Worm (Caenorhabditis elegans): ENCODE data around the gene F44E2.7.

Gene F44E2.7

DNA sequence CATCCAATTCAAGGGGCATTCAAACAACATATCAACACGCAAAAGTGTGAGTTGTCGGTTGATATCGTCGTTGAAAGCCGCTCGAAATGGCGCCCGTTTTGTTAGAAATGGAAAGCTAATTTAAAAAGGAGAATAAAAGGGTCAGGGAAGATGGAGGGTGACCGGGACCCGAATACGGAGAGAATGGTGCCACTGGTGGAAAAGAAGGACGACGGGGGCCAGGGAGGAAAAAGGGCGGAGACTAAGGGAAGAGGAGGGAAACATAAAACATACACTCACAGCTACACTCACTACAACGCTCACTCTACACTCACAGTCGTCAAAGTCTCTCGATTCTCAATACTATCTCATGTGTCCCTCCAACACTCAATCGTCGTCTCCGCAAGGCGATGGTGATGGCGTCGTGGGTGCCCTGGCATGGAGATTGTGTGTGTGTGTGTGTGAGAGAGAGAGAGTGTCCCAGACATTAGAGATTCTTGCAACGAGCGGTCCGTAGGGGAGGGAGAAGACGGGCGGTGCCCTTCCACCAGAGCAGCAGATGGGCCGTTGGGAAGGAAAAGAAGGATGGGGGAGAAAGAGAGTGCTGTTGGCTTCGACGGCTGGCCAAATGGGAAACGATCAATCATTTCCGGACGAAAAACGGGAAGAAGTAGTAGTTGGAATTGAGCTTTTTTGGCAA lies 25.9 kb upstream of the F44E2.7 start (continued):
- TF ChIP-seq snpc-1.2 (GFP tag; IDR thresholded peaks at IDR 0.05) (no peak), nhr-41 (GFP tag; IDR thresholded peaks at IDR 0.05) (no peak), ztf-7 (tag; optimal IDR thresholded peaks at IDR 0.05) (peak; percentile 22), nhr-111 (GFP tag; optimal IDR thresholded peaks at IDR 0.05) (peak; percentile 32), D1046.2 (GFP tag; IDR thresholded peaks at IDR 0.05) (no peak), aha-1 (tag) (peak; percentile 98), dpl-1 (GFP tag; optimal IDR thresholded peaks at IDR 0.05) (peak; percentile 26), daf-19 (GFP tag; conservative IDR thresholded peaks at IDR 0.05) (no peak), ZK546.5 (tag; optimal IDR thresholded peaks at IDR 0.05) (no peak), ceh-32 (tag; optimal IDR thresholded peaks at IDR 0.05; ENCODE audit: poor library complexity) (no peak), duxl-1 (tag; optimal IDR thresholded peaks at IDR 0.05; ENCODE audit: poor library complexity) (no peak), pqm-1 (tag; optimal IDR thresholded peaks at IDR 0.05) (no peak), lir-3 (tag; optimal IDR thresholded peaks at IDR 0.05) (no peak), spr-3 (GFP tag; optimal IDR thresholded peaks at IDR 0.05) (no peak), ces-1 (GFP tag; optimal IDR thresholded peaks at IDR 0.05) (no peak), nhr-6 (tag; optimal IDR thresholded peaks at IDR 0.05) (peak; percentile 62), ZK337.2 (GFP tag; IDR thresholded peaks at IDR 0.05) (no peak), madf-9 (GFP tag; conservative IDR thresholded peaks at IDR 0.05) (no peak), zfp-2 (tag; optimal IDR thresholded peaks at IDR 0.05) (peak; percentile 31), unc-39 (tag; optimal IDR thresholded peaks at IDR 0.05) (no peak), nhr-25 (tag; optimal IDR thresholded peaks at IDR 0.05; ENCODE audit: borderline replicate concordance, insufficient read depth) (peak; percentile 12), dve-1 (tag; optimal IDR thresholded peaks at IDR 0.05; ENCODE audit: insufficient read depth) (peak; percentile 38), Y105C5A.15 (GFP tag; IDR thresholded peaks at IDR 0.05) (no peak), madf-5 (GFP tag; IDR thresholded peaks at IDR 0.05) (no peak), ama-1 (optimal IDR thresholded peaks at IDR 0.05) (peak; percentile 94), nhr-77 (tag; optimal IDR thresholded peaks at IDR 0.05) (no peak), unc-62 (GFP tag; optimal IDR thresholded peaks at IDR 0.05 in 1 of 2) (peak in 1 of 2 experiments; percentile 80), unc-62 (tag; optimal IDR thresholded peaks at IDR 0.05) (peak; percentile 9), tra-1 (GFP tag; IDR thresholded peaks at IDR 0.05) (0 out of 2 replicates have a peak, but pooled peaks have one; percentile 5), unc-130 (GFP tag; optimal IDR thresholded peaks at IDR 0.05) (no peak), mes-2 (tag; optimal IDR thresholded peaks at IDR 0.05; ENCODE audit: poor library complexity, severe bottlenecking) (peak; percentile 60), nhr-28 (tag; optimal IDR thresholded peaks at IDR 0.05) (peak; percentile 71), nhr-102 (tag; optimal IDR thresholded peaks at IDR 0.05) (no peak), lsy-2 (tag; optimal IDR thresholded peaks at IDR 0.05) (peak; percentile 82 to 88), zip-11 (GFP tag; IDR thresholded peaks at IDR 0.05) (no peak), dmd-8 (GFP tag; IDR thresholded peaks at IDR 0.05) (no peak), hif-1 (tag; optimal IDR thresholded peaks at IDR 0.05) (peak in 1 of 2 experiments; percentile 55), egl-27 (tag; optimal IDR thresholded peaks at IDR 0.05) (no peak), gei-8 (GFP tag; optimal IDR thresholded peaks at IDR 0.05) (peak; percentile 23), mxl-3 (GFP tag; optimal IDR thresholded peaks at IDR 0.05) (peak; percentile 43), lin-13 (GFP tag; optimal IDR thresholded peaks at IDR 0.05) (peak; percentile 43), mdl-1 (tag; optimal IDR thresholded peaks at IDR 0.05) (peak in 1 of 2 experiments; percentile 72), Y75B8A.6 (GFP tag; IDR thresholded peaks at IDR 0.05) (no peak), F49E8.2 (tag; optimal IDR thresholded peaks at IDR 0.05; ENCODE audit: borderline replicate concordance) (no peak), lin-38 (GFP tag; IDR thresholded peaks at IDR 0.05) (0 out of 2 replicates have a peak, but pooled peaks have one; percentile 49), nhr-48 (tag; optimal IDR thresholded peaks at IDR 0.05) (peak; percentile 36), rbr-2 (tag; optimal IDR thresholded peaks at IDR 0.05) (peak; percentile 87), snpc-4 (tag; optimal IDR thresholded peaks at IDR 0.05) (no peak), nhr-10 (tag; optimal IDR thresholded peaks at IDR 0.05) (no peak), cey-2 (tag; optimal IDR thresholded peaks at IDR 0.05; ENCODE audit: borderline replicate concordance, insufficient read depth) (no peak)

Data from whole organism, L4 larva.